Fruit fly (Drosophila melanogaster): ENCODE data around the gene CG31099.

DNA sequence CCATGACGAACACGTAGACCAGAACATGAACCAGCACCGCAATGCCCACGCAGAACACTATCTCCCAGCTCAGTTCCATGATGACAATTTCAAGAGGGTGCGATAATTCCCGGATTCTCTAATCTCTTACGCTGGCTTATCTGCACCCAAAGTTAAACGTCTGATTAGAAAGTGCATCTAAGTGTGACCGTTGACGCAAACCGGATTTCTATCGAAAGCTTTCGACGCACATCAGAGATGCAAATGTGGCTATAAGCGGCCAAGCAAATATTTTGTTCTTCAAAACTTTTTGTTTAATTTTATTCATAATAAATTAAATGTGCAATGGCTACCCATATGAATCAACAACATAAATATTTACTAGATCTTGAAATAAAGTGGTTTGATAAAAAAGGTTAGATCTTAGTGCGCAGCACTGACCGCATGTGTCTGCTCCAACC is 48.4 kb downstream of the CG31099 start, which contains the start of the genes Kdsr and CG11858:
- TF ChIP-seq psq (optimal IDR thresholded peaks at IDR 0.05) (no peak), ttk (optimal IDR thresholded peaks at IDR 0.05) (no peak), h (optimal IDR thresholded peaks at IDR 0.05) (no peak), Myc (optimal IDR thresholded peaks at IDR 0.05) (no peak), insv (optimal IDR thresholded peaks at IDR 0.05) (no peak)

Data from Kc167 (cell line).